Worm (Caenorhabditis elegans) whole organism, L2 larva: ENCODE data around the gene sup-12.
A peak's percentile ranks its signal among the peaks of the same experiment; 100 is the strongest.

Source experiments
- C34F6.9 ChIP-seq: fragments of 150-350 bp; optimal IDR thresholded peaks from 2 replicates; lab custom pipeline; 2014; ENCODE audit warnings: missing biosample characterization, missing genetic modification characterization
- F13H6.1 ChIP-seq: sonication (generic microtip); optimal IDR thresholded peaks from 2 replicates; lab custom pipeline; 2016; ENCODE audit warnings: missing genetic modification characterization, missing compliant biosample characterization
- R02D3.7 ChIP-seq: fragments of 150-350 bp; optimal IDR thresholded peaks from 2 replicates; lab custom pipeline; 2014; ENCODE audit warnings: missing biosample characterization, missing genetic modification characterization
- Y55F3AM.14 ChIP-seq: fragments of 200-800 bp; sonication (Bioruptor generic); optimal IDR thresholded peaks from 2 replicates; lab custom pipeline; 2018; ENCODE audit warnings: mild to moderate bottlenecking, missing genetic modification characterization, missing compliant biosample characterization
- ZK546.5 ChIP-seq: sonication (generic microtip); optimal IDR thresholded peaks from 2 replicates; lab custom pipeline; 2017; ENCODE audit warnings: missing biosample characterization, missing genetic modification characterization
- alr-1 ChIP-seq: fragments of 150-350 bp; optimal IDR thresholded peaks from 2 replicates; lab custom pipeline; 2014; ENCODE audit warnings: missing biosample characterization, missing genetic modification characterization
- aly-2 ChIP-seq: fragments of 150-350 bp; optimal IDR thresholded peaks from 2 replicates; lab custom pipeline; 2014; ENCODE audit warnings: missing biosample characterization, missing genetic modification characterization
- ama-1 ChIP-seq: fragments of 150-350 bp; optimal IDR thresholded peaks from 2 replicates; lab custom pipeline; 2018; ENCODE audit warnings: inconsistent platforms
- ceh-16 ChIP-seq: fragments of 150-350 bp; optimal IDR thresholded peaks from 2 replicates; lab custom pipeline; 2014; ENCODE audit warnings: missing biosample characterization, missing genetic modification characterization
- crh-2 ChIP-seq: sonication (generic microtip); optimal IDR thresholded peaks from 2 replicates; lab custom pipeline; 2017; ENCODE audit warnings: missing biosample characterization, missing genetic modification characterization
- dmd-4 ChIP-seq: sonication (generic microtip); optimal IDR thresholded peaks from 2 replicates; lab custom pipeline; 2017; ENCODE audit warnings: missing biosample characterization, missing genetic modification characterization
- elt-1 ChIP-seq: fragments of 150-350 bp; optimal IDR thresholded peaks from 2 replicates; lab custom pipeline; 2014; ENCODE audit warnings: missing biosample characterization, missing genetic modification characterization
- fos-1 ChIP-seq: fragments of 150-350 bp; optimal IDR thresholded peaks from 2 replicates; lab custom pipeline; 2014; ENCODE audit warnings: missing biosample characterization, missing genetic modification characterization
- gmeb-1 ChIP-seq: fragments of 150-350 bp; optimal IDR thresholded peaks from 2 replicates; lab custom pipeline; 2014; ENCODE audit warnings: missing biosample characterization, missing genetic modification characterization
- lin-11 ChIP-seq: fragments of 150-350 bp; sonication (generic microtip); optimal IDR thresholded peaks from 2 replicates; lab custom pipeline; 2014; ENCODE audit warnings: missing biosample characterization, missing genetic modification characterization, inconsistent platforms, mixed read lengths
- lin-13 ChIP-seq: fragments of 150-350 bp; optimal IDR thresholded peaks from 2 replicates; lab custom pipeline; 2014; ENCODE audit warnings: missing biosample characterization, missing genetic modification reagents, missing genetic modification characterization
- lin-39 ChIP-seq: fragments of 150-350 bp; optimal IDR thresholded peaks from 2 replicates; lab custom pipeline; 2014; ENCODE audit warnings: missing biosample characterization, missing genetic modification reagents, missing genetic modification characterization
- lsy-2 ChIP-seq, 2 experiments: fragments of 150-350 bp in 1 of 2; sonication (generic microtip) in 1 of 2; optimal IDR thresholded peaks; 2 replicates each; lab custom pipeline; 2014 to 2017; ENCODE audit warnings: missing biosample characterization in 2 of 2, missing genetic modification characterization in 2 of 2
- mab-5 ChIP-seq: fragments of 150-350 bp; optimal IDR thresholded peaks from 2 replicates; lab custom pipeline; 2014; ENCODE audit warnings: missing biosample characterization, missing genetic modification characterization
- mdl-1 ChIP-seq, 2 experiments: fragments of 150-350 bp in 1 of 2; sonication (generic microtip) in 1 of 2; optimal IDR thresholded peaks; 2 replicates each; lab custom pipeline; 2017; ENCODE audit warnings: missing biosample characterization in 2 of 2, missing genetic modification characterization in 2 of 2
- nhr-10 ChIP-seq: sonication (generic microtip); optimal IDR thresholded peaks from 2 replicates; lab custom pipeline; 2017; ENCODE audit warnings: missing biosample characterization, missing genetic modification characterization
- nhr-11 ChIP-seq: fragments of 150-350 bp; optimal IDR thresholded peaks from 2 replicates; lab custom pipeline; 2014; ENCODE audit warnings: missing biosample characterization, missing genetic modification characterization
- nhr-12 ChIP-seq: fragments of 150-350 bp; optimal IDR thresholded peaks from 2 replicates; lab custom pipeline; 2014; ENCODE audit warnings: missing biosample characterization, missing genetic modification characterization
- nhr-129 ChIP-seq: fragments of 150-350 bp; optimal IDR thresholded peaks from 2 replicates; lab custom pipeline; 2014; ENCODE audit warnings: missing biosample characterization, missing genetic modification characterization
- nhr-21 ChIP-seq: fragments of 150-350 bp; optimal IDR thresholded peaks from 2 replicates; lab custom pipeline; 2014; ENCODE audit warnings: missing biosample characterization, missing genetic modification characterization
- nhr-23 ChIP-seq: fragments of 150-350 bp; optimal IDR thresholded peaks from 2 replicates; lab custom pipeline; 2014; ENCODE audit warnings: missing biosample characterization, missing genetic modification reagents, missing genetic modification characterization
- nhr-237 ChIP-seq: fragments of 150-350 bp; optimal IDR thresholded peaks from 2 replicates; lab custom pipeline; 2014; ENCODE audit warnings: missing biosample characterization, missing genetic modification characterization
- nhr-6 ChIP-seq: fragments of 150-350 bp; optimal IDR thresholded peaks from 2 replicates; lab custom pipeline; 2014; ENCODE audit warnings: missing biosample characterization, missing genetic modification characterization
- peb-1 ChIP-seq: fragments of 150-350 bp; optimal IDR thresholded peaks from 2 replicates; lab custom pipeline; 2014; ENCODE audit warnings: missing biosample characterization, missing genetic modification characterization
- sma-9 ChIP-seq, 2 experiments: fragments of 150-350 bp in 1 of 2; sonication (generic microtip) in 1 of 2; optimal IDR thresholded peaks; 2 replicates each; lab custom pipeline; 2014 to 2016; ENCODE audit warnings: missing genetic modification characterization in 2 of 2, mild to moderate bottlenecking in 1 of 2, missing biosample characterization in 1 of 2, missing compliant biosample characterization in 1 of 2, missing genetic modification reagents in 1 of 2, moderate library complexity in 1 of 2
- snpc-4 ChIP-seq: fragments of 150-350 bp; optimal IDR thresholded peaks from 2 replicates; lab custom pipeline; 2014; ENCODE audit warnings: missing biosample characterization, missing genetic modification characterization
- unc-39 ChIP-seq: fragments of 150-350 bp; optimal IDR thresholded peaks from 2 replicates; lab custom pipeline; 2014; ENCODE audit warnings: missing biosample characterization, missing genetic modification characterization
- unc-55 ChIP-seq: fragments of 150-350 bp; sonication (generic microtip); optimal IDR thresholded peaks from 3 replicates; lab custom pipeline; 2014; ENCODE audit warnings: missing biosample characterization, missing genetic modification reagents, missing genetic modification characterization
- ztf-1 ChIP-seq: fragments of 200-800 bp; sonication (Bioruptor generic); conservative IDR thresholded peaks from 2 replicates; pipeline ENCODE4 v1.3.6; 2022; ENCODE audit warnings: missing genetic modification characterization, missing compliant biosample characterization
- ztf-11 ChIP-seq: sonication (generic microtip); optimal IDR thresholded peaks from 2 replicates; lab custom pipeline; 2017; ENCODE audit warnings: missing biosample characterization, missing genetic modification characterization
- ztf-4 ChIP-seq: fragments of 150-350 bp; optimal IDR thresholded peaks from 2 replicates; lab custom pipeline; 2014; ENCODE audit warnings: missing biosample characterization, missing genetic modification characterization

sup-12 gene

DNA sequence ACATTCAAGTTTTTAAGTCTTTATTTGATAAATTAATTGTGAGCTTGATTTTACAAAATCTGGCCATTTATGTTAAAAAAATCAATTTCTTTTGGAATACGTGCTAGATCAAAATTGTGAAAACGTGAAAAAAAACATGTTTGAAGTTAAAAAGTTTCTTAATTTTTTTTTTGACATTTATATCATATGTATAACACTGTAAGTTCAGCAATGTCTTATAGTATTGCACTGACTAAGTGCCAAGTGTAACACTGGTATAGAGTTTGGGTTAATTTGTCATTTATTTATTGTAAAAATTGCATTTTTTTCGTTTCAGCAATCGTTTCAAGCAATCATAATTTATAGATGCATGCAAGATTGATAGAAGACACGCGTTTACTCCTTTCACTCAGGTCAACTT is 33.5 kb downstream of the sup-12 start:
- TF ChIP-seq nhr-21 (tag; lab: Kevin White, UChicago), result no peak
- TF ChIP-seq aly-2 (tag; lab: Kevin White, UChicago), result no peak
- TF ChIP-seq lin-11 (tag; lab: Kevin White, UChicago), result no peak
- no peak for TF ChIP-seq unc-55
- no peak for TF ChIP-seq nhr-23 (tag; lab: Kevin White, UChicago)
- no peak for TF ChIP-seq nhr-237 (tag; lab: Kevin White, UChicago)
- TF ChIP-seq alr-1 (tag; lab: Kevin White, UChicago), result no peak
- no peak for TF ChIP-seq lsy-2 (tag; optimal IDR thresholded peaks at IDR 0.05; lab: Kevin White, UChicago)
- TF ChIP-seq peb-1 (tag; lab: Kevin White, UChicago), result no peak
- no peak for TF ChIP-seq nhr-129
- TF ChIP-seq ceh-16, result no peak
- TF ChIP-seq ama-1 (lab: Kevin White, UChicago), result no peak
- TF ChIP-seq nhr-6, result no peak
- no peak for TF ChIP-seq nhr-10
- TF ChIP-seq F13H6.1, result no peak
- no peak for TF ChIP-seq crh-2 (tag; lab: Kevin White, UChicago)
- TF ChIP-seq elt-1 (tag; lab: Kevin White, UChicago), result no peak
- no peak for TF ChIP-seq gmeb-1 (tag; lab: Kevin White, UChicago)

DNA sequence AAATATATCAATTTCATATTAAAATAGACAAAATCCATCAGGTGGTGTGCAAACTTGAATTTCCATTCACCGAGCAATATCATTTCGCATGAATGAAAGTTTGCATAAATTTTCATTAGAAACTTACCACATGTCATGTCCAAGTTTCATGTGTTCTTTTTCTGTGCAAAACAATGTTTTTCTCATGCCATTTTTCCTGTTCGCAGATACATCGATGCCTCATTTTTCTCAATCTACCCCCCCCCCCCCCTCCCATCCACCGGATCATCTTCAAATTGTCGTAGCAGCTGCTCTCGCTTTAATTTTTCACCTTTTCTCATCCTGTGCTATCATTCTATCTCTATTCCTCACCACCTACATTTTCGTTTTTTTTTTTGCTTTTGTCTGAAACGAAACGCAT is 34.6 kb downstream of the sup-12 start, which contains the start of gene T19D2.3:
TSS of gene T19D2.3 (plus strand) at position 301 of the 400 bp plus-strand sequence.
- TF ChIP-seq ztf-4 (tag; lab: Kevin White, UChicago) (no peak), C34F6.9 (no peak), nhr-12 (no peak), Y55F3AM.14 (GFP tag; lab: Kevin White, UChicago) (no peak), lsy-2 (tag; optimal IDR thresholded peaks at IDR 0.05; lab: Kevin White, UChicago) (no peak), lin-39 (tag; lab: Kevin White, UChicago) (no peak), R02D3.7 (no peak), ama-1 (lab: Kevin White, UChicago) (no peak), gmeb-1 (tag; lab: Kevin White, UChicago) (no peak), unc-39 (no peak), mab-5 (tag; lab: Kevin White, UChicago) (no peak)
- TF ChIP-seq, all 48 proteins: peak for 0

DNA sequence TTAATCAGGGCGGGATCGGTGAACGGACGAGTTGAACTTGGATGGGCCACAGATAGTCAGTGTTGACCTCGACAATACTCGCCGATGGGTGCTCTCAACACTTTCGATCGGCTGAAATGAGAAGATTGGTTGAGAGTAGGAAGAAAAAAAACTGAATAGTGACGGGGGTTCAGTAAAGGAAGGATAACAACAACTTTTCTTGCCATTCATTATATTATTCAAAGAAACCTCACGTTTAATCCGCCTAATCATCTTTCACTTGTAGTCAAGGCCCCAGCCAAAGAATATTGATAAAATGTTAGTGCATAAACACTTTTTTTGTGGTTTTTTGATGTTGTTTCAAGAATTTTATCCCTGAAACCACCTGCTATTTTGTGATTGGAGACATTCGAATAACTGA is 37.9 kb downstream of the sup-12 start, which contains the start of gene T19D2.13:
TSS of gene T19D2.13 (minus strand) at position 101 of the 400 bp plus-strand sequence.
- TF ChIP-seq fos-1 (tag; lab: Kevin White, UChicago) (no peak), ztf-1 (no peak)

DNA sequence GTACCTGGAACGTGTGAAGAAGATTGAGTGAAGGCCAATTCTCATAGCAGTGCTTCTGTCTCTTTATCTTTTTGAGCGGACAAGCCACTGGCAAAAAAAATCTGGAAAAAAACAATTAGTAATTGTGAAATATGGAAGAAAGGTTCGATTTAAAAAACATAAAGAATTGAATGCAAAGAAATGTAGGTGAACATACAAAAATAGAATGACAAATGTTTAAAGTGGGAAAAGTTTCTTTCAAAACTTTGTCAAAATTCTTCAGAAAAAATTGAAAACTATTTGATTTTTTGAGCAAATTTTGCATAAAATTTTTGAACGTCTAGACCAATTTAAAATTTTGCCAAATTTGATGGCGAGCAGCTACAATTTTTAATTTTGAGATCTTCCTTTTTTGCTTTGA is 38.8 kb downstream of the sup-12 start, which contains the start of gene ptp-4A2:
TSS of gene ptp-4A2 (minus strand) at position 101 of the 400 bp plus-strand sequence.
- TF ChIP-seq lin-39 (tag; lab: Kevin White, UChicago) (no peak), lin-11 (tag; lab: Kevin White, UChicago) (no peak), ztf-1 (no peak), ztf-4 (tag; lab: Kevin White, UChicago) (no peak), aly-2 (tag; lab: Kevin White, UChicago) (no peak), nhr-129 (no peak)

DNA sequence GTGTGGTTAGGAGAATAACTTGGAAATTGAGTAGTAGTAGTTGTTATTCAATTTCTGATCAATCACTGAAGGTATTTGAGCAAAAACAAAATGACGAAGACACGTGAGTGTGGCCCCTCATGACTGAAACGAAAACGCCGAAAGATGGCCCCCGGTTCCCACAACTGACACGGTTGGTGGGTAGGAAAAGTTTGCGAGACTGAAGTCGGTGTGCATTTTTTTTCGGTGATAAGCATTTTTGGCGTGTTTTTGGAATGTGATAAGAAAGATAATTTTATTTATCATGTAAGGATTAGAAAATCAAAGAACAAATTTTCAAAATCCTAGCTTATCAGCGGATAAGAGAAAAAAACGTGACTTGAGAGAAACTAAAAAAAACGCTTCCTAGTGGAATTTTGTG is 39.7 kb downstream of the sup-12 start:
- TF ChIP-seq fos-1 (tag; lab: Kevin White, UChicago), result peak; percentile 41
- TF ChIP-seq alr-1 (tag; lab: Kevin White, UChicago), result no peak
- no peak for TF ChIP-seq dmd-4 (tag; lab: Kevin White, UChicago)
- peak; percentile 15 for TF ChIP-seq C34F6.9
- TF ChIP-seq ztf-4 (tag; lab: Kevin White, UChicago), result no peak
- no peak for TF ChIP-seq ZK546.5
- peak; percentile 27 for TF ChIP-seq nhr-129

DNA sequence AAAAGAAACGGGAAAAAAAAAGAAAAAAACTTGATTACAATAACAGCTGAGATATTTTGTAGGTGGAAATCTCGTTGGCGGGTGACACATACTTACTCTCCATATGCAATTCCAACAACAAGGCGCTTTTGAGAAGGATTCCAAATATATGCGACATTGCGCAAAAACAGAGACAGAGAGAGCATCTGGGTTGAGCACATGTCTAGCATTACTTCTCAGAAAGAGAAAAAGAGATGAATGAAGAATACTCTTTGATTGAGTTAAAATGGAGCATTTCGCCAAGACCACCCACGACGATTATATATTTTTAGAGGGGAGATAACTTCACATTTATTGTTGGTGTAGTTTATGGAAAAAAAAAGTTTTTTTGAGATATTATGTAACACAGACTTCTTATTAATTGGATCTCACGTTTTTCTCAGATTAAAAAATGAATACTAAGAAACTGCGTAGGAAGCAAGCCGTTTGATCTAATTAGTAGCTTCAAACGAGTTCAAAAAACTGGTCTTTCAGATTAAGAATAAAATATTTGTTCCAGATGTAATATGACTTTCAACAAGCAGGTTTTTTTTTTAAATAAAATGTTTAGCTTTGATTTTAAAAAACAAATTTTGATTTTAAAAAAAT is 40.7 kb downstream of the sup-12 start:
- no peak for TF ChIP-seq lin-13
- peak; percentile 11 for TF ChIP-seq C34F6.9
- TF ChIP-seq sma-9 (GFP tag; optimal IDR thresholded peaks at IDR 0.05; lab: Kevin White, UChicago), result peak; percentile 2
- no peak for TF ChIP-seq sma-9 (tag; optimal IDR thresholded peaks at IDR 0.05; lab: Kevin White, UChicago)
- TF ChIP-seq Y55F3AM.14 (GFP tag; lab: Kevin White, UChicago), result no peak
- no peak for TF ChIP-seq unc-39
- no peak for TF ChIP-seq nhr-10
- TF ChIP-seq snpc-4, result no peak
- TF ChIP-seq nhr-129, result peak; percentile 15
- no peak for TF ChIP-seq ztf-11 (tag; lab: Kevin White, UChicago)
- no peak for TF ChIP-seq aly-2 (tag; lab: Kevin White, UChicago)
- TF ChIP-seq mdl-1 (tag; optimal IDR thresholded peaks at IDR 0.05; lab: Kevin White, UChicago), result no peak
- no peak for TF ChIP-seq ztf-4 (tag; lab: Kevin White, UChicago)
- peak in 1 of 2 experiments; percentile 29 for TF ChIP-seq lsy-2 (tag; optimal IDR thresholded peaks at IDR 0.05; lab: Kevin White, UChicago)
- TF ChIP-seq gmeb-1 (tag; lab: Kevin White, UChicago), result no peak
- TF ChIP-seq crh-2 (tag; lab: Kevin White, UChicago), result peak; percentile 10
- no peak for TF ChIP-seq nhr-11 (tag; lab: Kevin White, UChicago)
